Fruit fly (Drosophila melanogaster) whole organism, embryonic: Measurements from ENCODE around the gene Tyler.

ENCODE experiments used
- Abd-B ChIP-seq: fragments of 200-800 bp; sonication (Bioruptor generic); optimal IDR thresholded peaks from 2 replicates; lab custom pipeline; 2018; ENCODE audit warnings: missing biosample characterization, mild to moderate bottlenecking, missing genetic modification characterization, moderate library complexity
- Atf-2 ChIP-seq: fragments of 200-800 bp; sonication (Bioruptor generic); optimal IDR thresholded peaks from 2 replicates; lab custom pipeline; 2016; ENCODE audit warnings: missing biosample characterization, missing genetic modification characterization
- B-H2 ChIP-seq: fragments of 200-800 bp; sonication (Bioruptor generic); optimal IDR thresholded peaks from 2 replicates; lab custom pipeline; 2018; ENCODE audit warnings: missing biosample characterization, mild to moderate bottlenecking, missing genetic modification characterization
- BEAF-32 ChIP-seq: fragments of 200-800 bp; sonication (Bioruptor generic); optimal IDR thresholded peaks from 3 replicates; lab custom pipeline; 2017; ENCODE audit warnings: missing biosample characterization, missing genetic modification characterization, mild to moderate bottlenecking, moderate library complexity, missing genetic modification reagents
- CG10979 ChIP-seq: fragments of 200-800 bp; sonication (Bioruptor generic); optimal IDR thresholded peaks from 2 replicates; lab custom pipeline; 2018; ENCODE audit warnings: missing biosample characterization, mild to moderate bottlenecking, missing genetic modification characterization, moderate library complexity
- CG12071 ChIP-seq: fragments of 200-800 bp; sonication (Bioruptor generic); optimal IDR thresholded peaks from 3 replicates; lab custom pipeline; 2018; ENCODE audit warnings: missing biosample characterization, mild to moderate bottlenecking, missing genetic modification characterization
- CG12219 ChIP-seq: fragments of 200-800 bp; sonication (Bioruptor generic); optimal IDR thresholded peaks from 3 replicates; lab custom pipeline; 2018; ENCODE audit warnings: missing biosample characterization, mild to moderate bottlenecking, missing genetic modification characterization
- CG13894 ChIP-seq: fragments of 200-800 bp; sonication (Bioruptor generic); optimal IDR thresholded peaks from 3 replicates; lab custom pipeline; 2018; ENCODE audit warnings: missing biosample characterization, mild to moderate bottlenecking, missing genetic modification characterization, moderate library complexity
- CG14965 ChIP-seq: fragments of 200-800 bp; sonication (Bioruptor generic); optimal IDR thresholded peaks from 2 replicates; lab custom pipeline; 2016; ENCODE audit warnings: missing biosample characterization, missing genetic modification characterization, borderline replicate concordance
- CG17361 ChIP-seq: fragments of 200-800 bp; sonication (Bioruptor generic); IDR thresholded peaks from 3 replicates; pipeline ENCODE4 v1.3.6; 2022; ENCODE audit warnings: missing biosample characterization, missing genetic modification characterization
- CG17568 ChIP-seq: fragments of 200-800 bp; sonication (Bioruptor generic); optimal IDR thresholded peaks from 2 replicates; lab custom pipeline; 2018; ENCODE audit warnings: missing biosample characterization, mild to moderate bottlenecking, missing genetic modification characterization, moderate library complexity
- CG18011 ChIP-seq: fragments of 200-800 bp; sonication (Bioruptor generic); optimal IDR thresholded peaks from 2 replicates; lab custom pipeline; 2017; ENCODE audit warnings: missing biosample characterization, missing genetic modification characterization, mild to moderate bottlenecking, moderate library complexity, missing genotype
- CG1832 ChIP-seq: fragments of 200-800 bp; sonication (Bioruptor generic); optimal IDR thresholded peaks from 2 replicates; lab custom pipeline; 2017; ENCODE audit warnings: missing biosample characterization, mild to moderate bottlenecking, missing genetic modification characterization, inconsistent platforms
- CG18764 ChIP-seq: fragments of 200-800 bp; sonication (Bioruptor generic); optimal IDR thresholded peaks from 3 replicates; lab custom pipeline; 2016; ENCODE audit warnings: missing biosample characterization, missing genetic modification characterization
- CG30403 ChIP-seq: fragments of 200-800 bp; sonication (Bioruptor generic); optimal IDR thresholded peaks from 3 replicates; lab custom pipeline; 2016; ENCODE audit warnings: missing biosample characterization, missing genetic modification characterization
- CG3847 ChIP-seq: fragments of 200-800 bp; sonication (Bioruptor generic); IDR thresholded peaks from 2 replicates; pipeline ENCODE4 v1.3.6; 2022; ENCODE audit warnings: missing biosample characterization, missing genetic modification characterization
- CG7963 ChIP-seq: fragments of 200-800 bp; sonication (Bioruptor generic); IDR thresholded peaks from 3 replicates; pipeline ENCODE4 v1.3.6; 2022; ENCODE audit warnings: missing biosample characterization, missing genetic modification characterization; ENCODE audit not compliant: partially characterized antibody
- CG8944 ChIP-seq: fragments of 200-800 bp; sonication (Bioruptor generic); optimal IDR thresholded peaks from 3 replicates; lab custom pipeline; 2016; ENCODE audit warnings: missing biosample characterization, missing genetic modification characterization
- CG9437 ChIP-seq: fragments of 200-800 bp; sonication (Bioruptor generic); optimal IDR thresholded peaks from 2 replicates; lab custom pipeline; 2018; ENCODE audit warnings: missing biosample characterization, mild to moderate bottlenecking, missing genetic modification characterization
- ERR ChIP-seq: fragments of 200-800 bp; sonication (Bioruptor generic); optimal IDR thresholded peaks from 2 replicates; lab custom pipeline; 2016; ENCODE audit warnings: missing biosample characterization, missing genetic modification characterization
- Fer1 ChIP-seq: fragments of 200-800 bp; sonication (Bioruptor generic); optimal IDR thresholded peaks from 2 replicates; lab custom pipeline; 2017; ENCODE audit warnings: missing biosample characterization, mild to moderate bottlenecking, missing genetic modification characterization
- Kr ChIP-seq: fragments of 200-800 bp; sonication (Bioruptor generic); optimal IDR thresholded peaks from 2 replicates; lab custom pipeline; 2017; ENCODE audit warnings: missing biosample characterization, mild to moderate bottlenecking, missing genetic modification characterization
- MESR4 ChIP-seq: fragments of 200-800 bp; sonication (Bioruptor generic); optimal IDR thresholded peaks from 2 replicates; lab custom pipeline; 2018; ENCODE audit warnings: missing biosample characterization, mild to moderate bottlenecking, missing genetic modification characterization, moderate library complexity
- MTF-1 ChIP-seq: fragments of 200-800 bp; sonication (Bioruptor generic); optimal IDR thresholded peaks from 2 replicates; lab custom pipeline; 2018; ENCODE audit warnings: missing biosample characterization, mild to moderate bottlenecking, missing genetic modification characterization, borderline replicate concordance
- Mes4 ChIP-seq: fragments of 200-800 bp; sonication (Bioruptor generic); optimal IDR thresholded peaks from 2 replicates; lab custom pipeline; 2016; ENCODE audit warnings: missing biosample characterization, missing genetic modification characterization
- NK7.1 ChIP-seq: fragments of 200-800 bp; sonication (Bioruptor generic); optimal IDR thresholded peaks from 3 replicates; lab custom pipeline; 2016; ENCODE audit warnings: missing biosample characterization, missing genetic modification characterization
- NfI ChIP-seq: fragments of 200-800 bp; sonication (Bioruptor generic); optimal IDR thresholded peaks from 3 replicates; lab custom pipeline; 2018; ENCODE audit warnings: missing biosample characterization, mild to moderate bottlenecking, missing genetic modification characterization, moderate library complexity
- PHDP ChIP-seq: fragments of 200-800 bp; sonication (Bioruptor generic); optimal IDR thresholded peaks from 3 replicates; lab custom pipeline; 2018; ENCODE audit warnings: missing biosample characterization, mild to moderate bottlenecking, missing genetic modification characterization, moderate library complexity
- Ptx1 ChIP-seq: fragments of 200-800 bp; sonication (Bioruptor generic); IDR thresholded peaks from 2 replicates; pipeline ENCODE4 v1.3.6; 2022; ENCODE audit warnings: missing biosample characterization, missing genetic modification characterization
- Six4 ChIP-seq: fragments of 200-800 bp; sonication (Bioruptor generic); optimal IDR thresholded peaks from 2 replicates; lab custom pipeline; 2016; ENCODE audit warnings: missing biosample characterization, missing genetic modification characterization
- Stat92E ChIP-seq, 3 experiments: fragments of >200 bp in 2 of 3; fragments of 200-800 bp in 1 of 3; sonication (Bioruptor generic) in 1 of 3; optimal IDR thresholded peaks; 2 replicates each; lab custom pipeline; 2017 to 2019; ENCODE audit warnings: missing biosample characterization in 3 of 3, missing genetic modification characterization in 3 of 3, mild to moderate bottlenecking in 1 of 3, moderate library complexity in 1 of 3
- Xrp1 ChIP-seq: fragments of 200-800 bp; sonication (Bioruptor generic); IDR thresholded peaks from 2 replicates; pipeline ENCODE4 v1.3.6; 2022; ENCODE audit warnings: missing biosample characterization, missing genetic modification characterization
- al ChIP-seq: fragments of 200-800 bp; sonication (Bioruptor generic); IDR thresholded peaks from 2 replicates; pipeline ENCODE4 v1.3.6; 2022; ENCODE audit warnings: missing biosample characterization, missing genetic modification characterization
- cad ChIP-seq: fragments of >200 bp; optimal IDR thresholded peaks from 2 replicates; lab custom pipeline; 2017; ENCODE audit warnings: missing biosample characterization, missing genetic modification characterization
- caup ChIP-seq: fragments of 200-800 bp; sonication (Bioruptor generic); optimal IDR thresholded peaks from 3 replicates; lab custom pipeline; 2017; ENCODE audit warnings: missing biosample characterization, mild to moderate bottlenecking, missing genetic modification characterization, moderate library complexity; ENCODE audit not compliant: severe bottlenecking
- chif ChIP-seq, 2 experiments: fragments of 200-800 bp; sonication (Bioruptor generic); optimal IDR thresholded peaks; 3 replicates each; lab custom pipeline; 2016; ENCODE audit warnings: missing biosample characterization in 2 of 2, missing genetic modification characterization in 2 of 2
- da ChIP-seq: fragments of 200-800 bp; sonication (Bioruptor generic); optimal IDR thresholded peaks from 2 replicates; lab custom pipeline; 2016; ENCODE audit warnings: missing biosample characterization, missing genetic modification characterization
- dmrt99B ChIP-seq: fragments of 200-800 bp; sonication (Bioruptor generic); optimal IDR thresholded peaks from 2 replicates; lab custom pipeline; 2018; ENCODE audit warnings: missing biosample characterization, mild to moderate bottlenecking, missing genetic modification characterization, moderate library complexity
- ems ChIP-seq: fragments of 200-800 bp; sonication (Bioruptor generic); optimal IDR thresholded peaks from 3 replicates; lab custom pipeline; 2016; ENCODE audit warnings: missing biosample characterization, missing genetic modification characterization
- gt ChIP-seq: fragments of 200-800 bp; sonication (Bioruptor generic); IDR thresholded peaks from 2 replicates; pipeline ENCODE4 v1.3.6; 2022; ENCODE audit warnings: missing biosample characterization, missing genetic modification characterization
- kni ChIP-seq: fragments of 200-800 bp; sonication (Bioruptor generic); optimal IDR thresholded peaks from 3 replicates; lab custom pipeline; 2017; ENCODE audit warnings: mild to moderate bottlenecking, missing biosample characterization, missing genetic modification reagents, missing genetic modification characterization
- lov ChIP-seq, 2 experiments: fragments of 200-800 bp in 1 of 2; fragments of >200 bp in 1 of 2; sonication (Bioruptor generic) in 1 of 2; IDR thresholded peaks in 1 of 2; optimal IDR thresholded peaks in 1 of 2; 2 replicates in 1 of 2; 3 replicates in 1 of 2; pipeline versions ENCODE4 v1.3.6 to Lab custom; 2017 to 2022; ENCODE audit warnings: missing biosample characterization in 1 of 2, missing genetic modification characterization in 1 of 2
- mirr ChIP-seq: fragments of 200-800 bp; sonication (Bioruptor generic); optimal IDR thresholded peaks from 3 replicates; lab custom pipeline; 2018; ENCODE audit warnings: missing biosample characterization, mild to moderate bottlenecking, missing genetic modification characterization
- pros ChIP-seq: fragments of 200-800 bp; sonication (Bioruptor generic); optimal IDR thresholded peaks from 3 replicates; lab custom pipeline; 2019; ENCODE audit warnings: missing biosample characterization, mild to moderate bottlenecking, missing genetic modification characterization, moderate library complexity
- sc ChIP-seq, 3 experiments: fragments of >200 bp in 2 of 3; fragments of 200-800 bp in 1 of 3; sonication (Bioruptor generic) in 1 of 3; optimal IDR thresholded peaks; 2 replicates in 2 of 3; 3 replicates in 1 of 3; lab custom pipeline; 2017; ENCODE audit warnings: mild to moderate bottlenecking in 1 of 3, missing biosample characterization in 1 of 3, missing genetic modification characterization in 1 of 3, missing genetic modification reagents in 1 of 3
- slou ChIP-seq: fragments of 200-800 bp; sonication (Bioruptor generic); optimal IDR thresholded peaks from 3 replicates; lab custom pipeline; 2016; ENCODE audit warnings: missing biosample characterization, missing genetic modification characterization
- sug ChIP-seq: fragments of 200-800 bp; optimal IDR thresholded peaks from 2 replicates; lab custom pipeline; 2019; ENCODE audit warnings: missing biosample characterization, mild to moderate bottlenecking, missing genetic modification characterization, moderate library complexity
- tna ChIP-seq: fragments of 200-800 bp; sonication (Bioruptor generic); IDR thresholded peaks from 2 replicates; pipeline ENCODE4 v1.3.6; 2022; ENCODE audit warnings: missing biosample characterization, missing genetic modification characterization; ENCODE audit not compliant: partially characterized antibody
- wek ChIP-seq: fragments of 200-800 bp; sonication (Bioruptor generic); optimal IDR thresholded peaks from 3 replicates; lab custom pipeline; 2018; ENCODE audit warnings: missing biosample characterization, mild to moderate bottlenecking, missing genetic modification characterization, moderate library complexity

Gene Tyler

DNA sequence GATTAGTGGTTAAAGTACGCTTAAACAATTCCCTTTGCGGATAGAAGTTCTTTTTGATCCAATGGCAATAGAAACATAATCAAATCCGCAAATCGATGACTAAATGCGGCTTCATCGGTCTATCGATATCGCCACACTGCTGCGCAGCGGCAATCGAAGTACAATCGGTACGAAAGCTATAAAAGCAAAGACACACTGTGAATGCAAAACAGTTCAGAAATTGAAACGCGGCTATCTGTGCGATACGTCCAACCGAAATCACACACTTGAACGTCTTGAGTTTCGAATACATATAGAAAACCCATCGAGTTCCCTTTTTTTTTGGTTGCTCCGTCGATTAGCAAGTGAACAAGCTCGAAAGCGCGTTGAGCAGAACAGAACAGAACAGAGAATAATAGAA is 6.3 kb upstream of the Tyler start, which contains the start of gene CG14207 (continued):
- TF ChIP-seq NK7.1 (GFP tag; lab: Kevin White, UChicago) = no peak
- peak; percentile 36 for TF ChIP-seq CG12071 (GFP tag; lab: Kevin White, UChicago)
- TF ChIP-seq CG18011 (GFP tag; lab: Kevin White, UChicago) = no peak
- no peak for TF ChIP-seq CG1832
- no peak for TF ChIP-seq CG17568 (GFP tag; lab: Kevin White, UChicago)
- peak; percentile 5 for TF ChIP-seq ems (GFP tag; lab: Kevin White, UChicago)
- TF ChIP-seq Xrp1 (GFP tag; lab: Robert Waterston, UW) = no peak
- no peak for TF ChIP-seq cad (GFP tag; lab: Kevin White, UChicago)
- TF ChIP-seq Atf-2 (GFP tag; lab: Kevin White, UChicago) = no peak
- TF ChIP-seq CG12219 (GFP tag; lab: Kevin White, UChicago) = no peak
- TF ChIP-seq CG17361 (GFP tag; lab: Robert Waterston, UW) = 0 out of 3 replicates have a peak, but pooled peaks have one; percentile 19
- TF ChIP-seq wek (GFP tag; lab: Kevin White, UChicago) = peak; percentile 9
- no peak for TF ChIP-seq chif (GFP tag; optimal IDR thresholded peaks at IDR 0.05; lab: Kevin White, UChicago)
- no peak for TF ChIP-seq lov (optimal IDR thresholded peaks at IDR 0.05; lab: Kevin White, UChicago)
- no peak for TF ChIP-seq lov (GFP tag; IDR thresholded peaks at IDR 0.05; lab: Robert Waterston, UW)
- peak; percentile 28 for TF ChIP-seq pros (GFP tag; lab: Kevin White, UChicago)
- no peak for TF ChIP-seq CG14965 (GFP tag; lab: Kevin White, UChicago)
- no peak for TF ChIP-seq CG9437
- TF ChIP-seq tna (GFP tag; lab: Robert Waterston, UW) = peak; percentile 88
- TF ChIP-seq kni (GFP tag; lab: Kevin White, UChicago) = no peak
- peak; percentile 47 for TF ChIP-seq B-H2 (GFP tag; lab: Kevin White, UChicago)
- TF ChIP-seq da (GFP tag; lab: Kevin White, UChicago) = no peak
- TF ChIP-seq CG8944 (GFP tag; lab: Kevin White, UChicago) = no peak
- no peak for TF ChIP-seq al (GFP tag; lab: Robert Waterston, UW)
- TF ChIP-seq mirr (GFP tag; lab: Kevin White, UChicago) = peak; percentile 8
- TF ChIP-seq caup (GFP tag; lab: Kevin White, UChicago) = peak; percentile 49
- peak; percentile 28 for TF ChIP-seq Fer1 (GFP tag; lab: Kevin White, UChicago)
- TF ChIP-seq CG3847 (GFP tag; lab: Robert Waterston, UW) = 0 out of 2 replicates have a peak, but pooled peaks have one; percentile 15
- TF ChIP-seq Stat92E (GFP tag; optimal IDR thresholded peaks at IDR 0.05; lab: Kevin White, UChicago) = no peak
- no peak for TF ChIP-seq gt (GFP tag; lab: Robert Waterston, UW)
- TF ChIP-seq CG18764 (GFP tag; lab: Kevin White, UChicago) = no peak
- peak; percentile 1 for TF ChIP-seq PHDP
- TF ChIP-seq ERR (GFP tag; lab: Kevin White, UChicago) = no peak
- TF ChIP-seq CG13894 = peak; percentile 52
- peak; percentile 16 for TF ChIP-seq dmrt99B (tag; lab: Kevin White, UChicago)
- TF ChIP-seq Abd-B (GFP tag; lab: Kevin White, UChicago) = no peak
- TF ChIP-seq CG10979 (tag; lab: Kevin White, UChicago) = no peak
- TF ChIP-seq MTF-1 (GFP tag; lab: Kevin White, UChicago) = peak; percentile 9
- TF ChIP-seq Mes4 (GFP tag; lab: Kevin White, UChicago) = no peak
- peak; percentile 87 for TF ChIP-seq CG7963 (GFP tag; lab: Robert Waterston, UW)
- TF ChIP-seq BEAF-32 (GFP tag; lab: Kevin White, UChicago) = peak; percentile 61
- TF ChIP-seq CG30403 (GFP tag; lab: Kevin White, UChicago) = no peak
- peak; percentile 12 for TF ChIP-seq NfI
- TF ChIP-seq Kr = no peak
- TF ChIP-seq sug (tag; lab: Kevin White, UChicago) = no peak
- no peak for TF ChIP-seq Ptx1 (GFP tag; lab: Robert Waterston, UW)
- TF ChIP-seq sc (optimal IDR thresholded peaks at IDR 0.05; lab: Kevin White, UChicago) = no peak
- TF ChIP-seq sc (GFP tag; optimal IDR thresholded peaks at IDR 0.05; lab: Kevin White, UChicago) = no peak
- no peak for TF ChIP-seq Six4 (GFP tag; lab: Kevin White, UChicago)
- TF ChIP-seq MESR4 (GFP tag; lab: Kevin White, UChicago) = peak; percentile 22
- TF ChIP-seq slou (GFP tag; lab: Kevin White, UChicago) = no peak
